Worm (Caenorhabditis elegans) whole organism, L1 larva: ENCODE data around the gene ZK666.8.

Source experiments
- C04F5.9 ChIP-seq: sonication (generic microtip); optimal IDR thresholded peaks from 2 replicates; lab custom pipeline; 2016; ENCODE audit warnings: missing genetic modification characterization, missing compliant biosample characterization
- C16A3.4 ChIP-seq: fragments of 150-350 bp; optimal IDR thresholded peaks from 2 replicates; lab custom pipeline; 2014; ENCODE audit warnings: missing biosample characterization, missing genetic modification characterization
- Y116A8C.19 ChIP-seq: sonication (generic microtip); optimal IDR thresholded peaks from 2 replicates; lab custom pipeline; 2016; ENCODE audit warnings: missing compliant biosample characterization, missing genetic modification characterization, borderline replicate concordance
- aly-2 ChIP-seq: fragments of 150-350 bp; optimal IDR thresholded peaks from 2 replicates; lab custom pipeline; 2014; ENCODE audit warnings: missing biosample characterization, missing genetic modification characterization
- ama-1 ChIP-seq: fragments of 150-350 bp; optimal IDR thresholded peaks from 2 replicates; lab custom pipeline; 2014
- blmp-1 ChIP-seq: fragments of 150-350 bp; optimal IDR thresholded peaks from 2 replicates; lab custom pipeline; 2014; ENCODE audit warnings: missing biosample characterization, missing genetic modification characterization
- ceh-8 ChIP-seq: fragments of 200-800 bp; sonication (Bioruptor generic); optimal IDR thresholded peaks from 2 replicates; lab custom pipeline; 2018; ENCODE audit warnings: mild to moderate bottlenecking, missing genetic modification characterization, moderate library complexity, missing compliant biosample characterization
- ceh-82 ChIP-seq, 3 experiments: fragments of 150-350 bp in 1 of 3; sonication (generic microtip) in 2 of 3; optimal IDR thresholded peaks; 2 replicates each; lab custom pipeline; 2014 to 2017; ENCODE audit warnings: missing biosample characterization in 3 of 3, missing genetic modification characterization in 3 of 3
- ceh-88 ChIP-seq: fragments of 200-800 bp; sonication (Bioruptor generic); IDR thresholded peaks from 2 replicates; pipeline ENCODE4 v1.3.6; 2022; ENCODE audit warnings: missing genetic modification characterization, missing compliant biosample characterization
- ceh-90 ChIP-seq: sonication (generic microtip); optimal IDR thresholded peaks from 2 replicates; lab custom pipeline; 2016; ENCODE audit warnings: missing genetic modification characterization, missing compliant biosample characterization
- dpl-1 ChIP-seq, 3 experiments: fragments of 150-350 bp in 2 of 3; sonication (generic microtip) in 1 of 3; optimal IDR thresholded peaks; 2 replicates each; lab custom pipeline; 2014 to 2017; ENCODE audit warnings: missing biosample characterization in 3 of 3, missing genetic modification characterization in 3 of 3, missing genetic modification reagents in 3 of 3
- efl-1 ChIP-seq, 4 experiments: fragments of 150-350 bp; optimal IDR thresholded peaks in 3 of 4; peaks in 1 of 4; 1 replicate in 1 of 4; 2 replicates in 3 of 4; lab custom pipeline; 2014; ENCODE audit warnings: missing biosample characterization in 2 of 4, missing genetic modification characterization in 2 of 4, missing genetic modification reagents in 2 of 4
- elt-2 ChIP-seq: sonication (generic microtip); optimal IDR thresholded peaks from 2 replicates; lab custom pipeline; 2016; ENCODE audit warnings: missing genetic modification characterization, mild to moderate bottlenecking, inconsistent platforms, missing compliant biosample characterization, missing genetic modification reagents
- fkh-8 ChIP-seq: sonication (generic microtip); optimal IDR thresholded peaks from 2 replicates; lab custom pipeline; 2016; ENCODE audit warnings: mild to moderate bottlenecking, missing genetic modification characterization, missing compliant biosample characterization
- grh-1 ChIP-seq: fragments of 200-800 bp; sonication (Bioruptor generic); IDR thresholded peaks from 2 replicates; pipeline ENCODE4 v1.3.6; 2022; ENCODE audit warnings: missing genetic modification reagents, missing genetic modification characterization, missing compliant biosample characterization
- hlh-17 ChIP-seq: fragments of 200-800 bp; sonication (Bioruptor generic); optimal IDR thresholded peaks from 2 replicates; lab custom pipeline; 2018; ENCODE audit warnings: missing genetic modification characterization, mild to moderate bottlenecking, missing compliant biosample characterization, moderate library complexity, borderline replicate concordance
- hlh-4 ChIP-seq: sonication (generic microtip); optimal IDR thresholded peaks from 2 replicates; lab custom pipeline; 2016; ENCODE audit warnings: mild to moderate bottlenecking, missing genetic modification characterization, missing compliant biosample characterization
- lin-13 ChIP-seq: fragments of 150-350 bp; optimal IDR thresholded peaks from 2 replicates; lab custom pipeline; 2014; ENCODE audit warnings: missing biosample characterization, missing genetic modification reagents, missing genetic modification characterization
- lin-14 ChIP-seq: fragments of 200-800 bp; sonication (Bioruptor generic); optimal IDR thresholded peaks from 2 replicates; lab custom pipeline; 2018; ENCODE audit warnings: mild to moderate bottlenecking, missing genetic modification characterization, moderate library complexity, missing compliant biosample characterization
- lin-15B ChIP-seq: fragments of 150-350 bp; sonication (generic microtip); optimal IDR thresholded peaks from 3 replicates; lab custom pipeline; 2014; ENCODE audit warnings: missing biosample characterization, missing genetic modification characterization
- lin-39 ChIP-seq: fragments of 150-350 bp; optimal IDR thresholded peaks from 2 replicates; lab custom pipeline; 2014; ENCODE audit warnings: missing biosample characterization, missing genetic modification reagents, missing genetic modification characterization
- lir-3 ChIP-seq: sonication (generic microtip); optimal IDR thresholded peaks from 2 replicates; lab custom pipeline; 2016; ENCODE audit warnings: mild to moderate bottlenecking, missing genetic modification characterization, moderate library complexity, missing compliant biosample characterization; ENCODE audit not compliant: poor library complexity
- lsy-2 ChIP-seq, 2 experiments: fragments of 150-350 bp; optimal IDR thresholded peaks; 2 replicates each; lab custom pipeline; 2014; ENCODE audit warnings: missing biosample characterization in 2 of 2, missing genetic modification characterization in 2 of 2
- mdl-1 ChIP-seq, 2 experiments: fragments of 150-350 bp; optimal IDR thresholded peaks; 2 replicates each; lab custom pipeline; 2014 to 2017; ENCODE audit warnings: missing biosample characterization in 2 of 2, missing genetic modification characterization in 2 of 2, inconsistent platforms in 1 of 2
- nhr-11 ChIP-seq: fragments of 150-350 bp; optimal IDR thresholded peaks from 2 replicates; lab custom pipeline; 2014; ENCODE audit warnings: missing biosample characterization, missing genetic modification characterization
- nhr-20 ChIP-seq: sonication (generic microtip); optimal IDR thresholded peaks from 2 replicates; lab custom pipeline; 2016; ENCODE audit warnings: mild to moderate bottlenecking, missing genetic modification characterization, missing compliant biosample characterization
- nhr-28 ChIP-seq: fragments of 150-350 bp; optimal IDR thresholded peaks from 2 replicates; lab custom pipeline; 2014; ENCODE audit warnings: missing biosample characterization, missing genetic modification characterization
- nhr-47 ChIP-seq: sonication (generic microtip); optimal IDR thresholded peaks from 2 replicates; lab custom pipeline; 2016; ENCODE audit warnings: mild to moderate bottlenecking, missing genetic modification characterization, moderate library complexity, missing compliant biosample characterization
- nhr-71 ChIP-seq: sonication (generic microtip); optimal IDR thresholded peaks from 2 replicates; lab custom pipeline; 2016; ENCODE audit warnings: mild to moderate bottlenecking, missing genetic modification characterization, moderate library complexity, missing compliant biosample characterization
- nhr-85 ChIP-seq: sonication (generic microtip); peaks from one replicate; lab custom pipeline; 2016; ENCODE audit warnings: missing genetic modification characterization, inconsistent platforms, missing compliant biosample characterization
- nhr-90 ChIP-seq: sonication (generic microtip); optimal IDR thresholded peaks from 2 replicates; lab custom pipeline; 2016; ENCODE audit warnings: mild to moderate bottlenecking, missing genetic modification characterization, missing compliant biosample characterization; ENCODE audit not compliant: poor library complexity
- pag-3 ChIP-seq: sonication (generic microtip); optimal IDR thresholded peaks from 2 replicates; lab custom pipeline; 2017; ENCODE audit warnings: missing genetic modification characterization, mild to moderate bottlenecking, missing compliant biosample characterization, antibody characterized with exemption, borderline replicate concordance; ENCODE audit not compliant: insufficient read depth
- pax-3 ChIP-seq: fragments of 200-800 bp; sonication (Bioruptor generic); optimal IDR thresholded peaks from 2 replicates; lab custom pipeline; 2018; ENCODE audit warnings: mild to moderate bottlenecking, missing genetic modification characterization, moderate library complexity, missing compliant biosample characterization
- rnt-1 ChIP-seq: sonication (generic microtip); optimal IDR thresholded peaks from 2 replicates; lab custom pipeline; 2016; ENCODE audit warnings: mild to moderate bottlenecking, missing genetic modification characterization, moderate library complexity, missing compliant biosample characterization
- skn-1 ChIP-seq: fragments of 150-350 bp; optimal IDR thresholded peaks from 2 replicates; lab custom pipeline; 2014; ENCODE audit warnings: missing biosample characterization, missing genetic modification characterization
- snu-23 ChIP-seq: sonication (generic microtip); optimal IDR thresholded peaks from 2 replicates; lab custom pipeline; 2016; ENCODE audit warnings: missing genetic modification characterization, missing compliant biosample characterization
- tbx-2 ChIP-seq: sonication (generic microtip); optimal IDR thresholded peaks from 2 replicates; lab custom pipeline; 2016; ENCODE audit warnings: missing genetic modification characterization, missing compliant biosample characterization
- unc-30 ChIP-seq: sonication (generic microtip); optimal IDR thresholded peaks from 2 replicates; lab custom pipeline; 2017; ENCODE audit warnings: missing biosample characterization, missing genetic modification characterization
- unc-62 ChIP-seq: fragments of 150-350 bp; optimal IDR thresholded peaks from 2 replicates; lab custom pipeline; 2014; ENCODE audit warnings: missing biosample characterization, missing genetic modification reagents, missing genetic modification characterization
- unc-86 ChIP-seq: sonication (generic microtip); optimal IDR thresholded peaks from 2 replicates; lab custom pipeline; 2016; ENCODE audit warnings: missing genetic modification characterization, missing compliant biosample characterization
- vab-15 ChIP-seq: sonication (generic microtip); optimal IDR thresholded peaks from 2 replicates; lab custom pipeline; 2017; ENCODE audit warnings: missing genotype, mild to moderate bottlenecking, missing genetic modification characterization, missing compliant biosample characterization
- xbp-1 ChIP-seq: sonication (generic microtip); optimal IDR thresholded peaks from 2 replicates; lab custom pipeline; 2016; ENCODE audit warnings: missing genetic modification characterization, missing compliant biosample characterization
- ztf-11 ChIP-seq, 2 experiments: sonication (generic microtip); optimal IDR thresholded peaks; 2 replicates each; lab custom pipeline; 2016 to 2017; ENCODE audit warnings: missing genetic modification characterization in 2 of 2, missing biosample characterization in 1 of 2, missing compliant biosample characterization in 1 of 2
- ztf-4 ChIP-seq: fragments of 150-350 bp; optimal IDR thresholded peaks from 2 replicates; lab custom pipeline; 2014; ENCODE audit warnings: missing biosample characterization, missing genetic modification characterization

ZK666.8 gene

DNA sequence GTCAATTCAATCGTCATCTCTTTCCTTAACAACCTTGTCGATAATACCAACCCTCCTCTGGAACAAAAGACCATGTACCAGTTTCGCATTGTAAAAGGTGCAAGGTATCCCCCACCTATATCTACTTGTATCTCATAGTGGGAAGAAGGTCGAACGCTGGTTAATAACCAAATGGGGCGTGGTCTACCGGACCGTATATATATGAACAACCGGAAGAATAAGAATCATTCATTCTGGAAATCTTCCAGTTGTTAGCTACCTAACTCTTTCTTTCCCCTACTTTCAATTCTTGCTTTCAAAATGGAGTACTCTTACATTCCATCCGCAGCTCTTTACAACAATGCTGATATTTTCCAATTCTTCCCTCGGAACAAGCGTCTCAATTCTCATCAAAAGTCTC, 31.7 kb downstream of the ZK666.8 start, which contains the start of gene ZK673.5:
Gene ZK673.5 (plus strand): TSS at position 301 of the 400 bp plus-strand sequence.
- TF ChIP-seq nhr-11 (tag; lab: Kevin White, UChicago) (no peak), efl-1 (optimal IDR thresholded peaks at IDR 0.05; lab: Kevin White, UChicago) (no peak), efl-1 (GFP tag; optimal IDR thresholded peaks at IDR 0.05 in 1 of 2; lab: Kevin White, UChicago) (no peak), pag-3 (tag; lab: Kevin White, UChicago) (no peak), nhr-90 (tag; lab: Kevin White, UChicago) (no peak), Y116A8C.19 (no peak), unc-30 (tag; lab: Kevin White, UChicago) (no peak), ztf-4 (tag; lab: Kevin White, UChicago) (no peak), blmp-1 (no peak), ceh-82 (tag; optimal IDR thresholded peaks at IDR 0.05; lab: Kevin White, UChicago) (no peak), pax-3 (tag; lab: Kevin White, UChicago) (no peak), snu-23 (GFP tag; lab: Kevin White, UChicago) (no peak), lin-14 (GFP tag; lab: Kevin White, UChicago) (no peak), xbp-1 (tag; lab: Kevin White, UChicago) (no peak), hlh-4 (tag; lab: Kevin White, UChicago) (no peak), C16A3.4 (no peak), ceh-90 (no peak), lin-15B (tag; lab: Kevin White, UChicago) (no peak), ceh-88 (GFP tag; lab: Robert Waterston, UW) (no peak), C04F5.9 (tag; lab: Kevin White, UChicago) (no peak), unc-86 (tag; lab: Kevin White, UChicago) (no peak)

- TF ChIP-seq lin-13 (no peak), blmp-1 (no peak), vab-15 (tag; lab: Kevin White, UChicago) (no peak), grh-1 (GFP tag; lab: Robert Waterston, UW) (no peak), fkh-8 (no peak), lsy-2 (tag; optimal IDR thresholded peaks at IDR 0.05; lab: Kevin White, UChicago) (no peak), nhr-20 (tag; lab: Kevin White, UChicago) (no peak), rnt-1 (tag; lab: Kevin White, UChicago) (no peak)
- TF ChIP-seq, all 84 proteins: peak for 0
Observed at ce11 chrII:10456979-10457378, 36.0 kb downstream of the ZK666.8 start, which contains the start of gene ZK673.11. ZK673.11 (plus strand) TSS chrII:10457279.

DNA sequence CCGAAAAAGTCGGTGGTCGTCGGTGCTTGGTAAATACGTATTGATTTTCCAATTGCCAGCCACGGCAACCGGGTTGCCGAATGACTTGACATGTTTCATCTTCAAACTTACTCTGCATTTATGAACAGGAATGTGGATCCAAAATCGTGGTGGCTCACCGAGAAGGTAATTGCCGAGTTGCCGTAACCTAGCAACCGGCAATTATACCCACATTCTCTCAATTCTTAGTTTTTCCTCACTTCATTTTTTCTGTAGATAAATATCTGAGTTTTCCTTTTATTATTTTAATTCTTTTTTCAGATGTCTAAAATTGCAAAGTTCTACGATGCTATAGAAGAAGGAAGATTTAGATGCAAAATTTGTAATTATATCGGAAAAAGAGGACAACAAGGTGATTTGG, 40.3 kb downstream of the ZK666.8 start, which contains the start of gene ZK673.4:
Gene ZK673.4 (plus strand): TSS at position 301 of the 400 bp plus-strand sequence.
- TF ChIP-seq ceh-82 (tag; optimal IDR thresholded peaks at IDR 0.05; lab: Kevin White, UChicago) (no peak), nhr-90 (tag; lab: Kevin White, UChicago) (no peak), dpl-1 (GFP tag; optimal IDR thresholded peaks at IDR 0.05; lab: Kevin White, UChicago) (no peak), hlh-4 (tag; lab: Kevin White, UChicago) (no peak)

DNA sequence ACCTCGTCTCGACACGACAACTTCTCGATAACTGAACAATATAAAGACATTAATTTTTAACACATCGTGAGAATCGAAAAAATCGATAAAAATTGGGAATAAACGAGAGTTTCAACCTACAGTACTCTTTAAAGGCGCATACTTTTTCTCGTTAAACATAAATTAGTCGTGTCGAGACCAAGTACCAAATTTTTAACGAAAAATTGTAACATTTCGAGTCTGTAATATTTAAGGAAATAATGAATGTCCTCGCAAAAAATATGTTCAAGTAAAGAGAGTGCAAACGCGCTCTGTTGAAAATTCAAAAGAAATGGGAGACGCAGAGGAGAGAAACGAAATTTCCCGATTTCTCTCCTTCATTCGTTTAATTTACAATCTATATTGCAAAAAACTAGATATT, 42.6 kb downstream of the ZK666.8 start:
- TF ChIP-seq nhr-71 (tag; lab: Kevin White, UChicago) = peak; percentile 27
- TF ChIP-seq hlh-17 (GFP tag; lab: Kevin White, UChicago) = no peak
- no peak for TF ChIP-seq lir-3 (tag; lab: Kevin White, UChicago)
- no peak for TF ChIP-seq nhr-28
- TF ChIP-seq aly-2 (tag; lab: Kevin White, UChicago) = no peak
- TF ChIP-seq ceh-82 (tag; optimal IDR thresholded peaks at IDR 0.05; lab: Kevin White, UChicago) = no peak
- no peak for TF ChIP-seq lin-39 (tag; lab: Kevin White, UChicago)
- TF ChIP-seq pag-3 (tag; lab: Kevin White, UChicago) = no peak
- TF ChIP-seq ceh-8 = no peak
- TF ChIP-seq blmp-1 = peak; percentile 11
- TF ChIP-seq ztf-11 (tag; optimal IDR thresholded peaks at IDR 0.05; lab: Kevin White, UChicago) = no peak
- no peak for TF ChIP-seq nhr-11 (tag; lab: Kevin White, UChicago)
- no peak for TF ChIP-seq rnt-1 (tag; lab: Kevin White, UChicago)
- TF ChIP-seq elt-2 (tag; lab: Kevin White, UChicago) = peak; percentile 37
- no peak for TF ChIP-seq mdl-1 (tag; optimal IDR thresholded peaks at IDR 0.05; lab: Kevin White, UChicago)
- peak in 1 of 2 experiments; percentile 12 for TF ChIP-seq efl-1 (optimal IDR thresholded peaks at IDR 0.05; lab: Kevin White, UChicago)
- TF ChIP-seq efl-1 (GFP tag; optimal IDR thresholded peaks at IDR 0.05 in 1 of 2; lab: Kevin White, UChicago) = peak in 1 of 2 experiments; percentile 18
- TF ChIP-seq tbx-2 (tag; lab: Kevin White, UChicago) = peak; percentile 11
- TF ChIP-seq snu-23 (GFP tag; lab: Kevin White, UChicago) = peak; percentile 30
- peak; percentile 69 for TF ChIP-seq ama-1 (lab: Kevin White, UChicago)
- peak in 1 of 2 experiments; percentile 18 for TF ChIP-seq lsy-2 (tag; optimal IDR thresholded peaks at IDR 0.05; lab: Kevin White, UChicago)
- no peak for TF ChIP-seq skn-1
- TF ChIP-seq nhr-85 = peak; percentile 12
- no peak for TF ChIP-seq unc-62
- TF ChIP-seq nhr-47 (tag; lab: Kevin White, UChicago) = peak; percentile 10
- no peak for TF ChIP-seq C16A3.4
